Fruit fly (Drosophila melanogaster): ENCODE results near the gene Gr77a.

The Gr77a gene

dm6 chr3L:20710475-20711177, 28.6 kb downstream of the Gr77a start (continued):
- TF ChIP-seq trh (GFP tag; optimal IDR thresholded peaks at IDR 0.05): no peak
- TF ChIP-seq fru (optimal IDR thresholded peaks at IDR 0.05): no peak
- no peak; the same call in 2 of the 3 replicates for TF ChIP-seq B-H1 (GFP tag; IDR thresholded peaks at IDR 0.05)
- TF ChIP-seq YL-1 (GFP tag; optimal IDR thresholded peaks at IDR 0.05): no peak
- no peak for TF ChIP-seq fd64A (GFP tag; optimal IDR thresholded peaks at IDR 0.05)
- TF ChIP-seq CG17912 (GFP tag; optimal IDR thresholded peaks at IDR 0.05): no peak
- no peak for TF ChIP-seq ERR (GFP tag; optimal IDR thresholded peaks at IDR 0.05)
- no peak for TF ChIP-seq Gsc (GFP tag; IDR thresholded peaks at IDR 0.05)
- peak; percentile 29 for TF ChIP-seq CG9727 (GFP tag; optimal IDR thresholded peaks at IDR 0.05)
- peak; percentile 6 for TF ChIP-seq Hsf (GFP tag; optimal IDR thresholded peaks at IDR 0.05)
- TF ChIP-seq Blimp-1 (GFP tag; optimal IDR thresholded peaks at IDR 0.05): peak; percentile 51
- TF ChIP-seq gt (GFP tag; IDR thresholded peaks at IDR 0.05): no peak
- TF ChIP-seq CG11398 (GFP tag; optimal IDR thresholded peaks at IDR 0.05): no peak
- peak; percentile 14 for TF ChIP-seq Spps (tag; optimal IDR thresholded peaks at IDR 0.05)
- TF ChIP-seq CG12155 (GFP tag; optimal IDR thresholded peaks at IDR 0.05): peak; percentile 14
- TF ChIP-seq Rfx (GFP tag; IDR thresholded peaks at IDR 0.05): no peak
- TF ChIP-seq BtbVII (GFP tag; optimal IDR thresholded peaks at IDR 0.05): no peak
- TF ChIP-seq CG6689 (GFP tag; IDR thresholded peaks at IDR 0.05): peak; percentile 59
- TF ChIP-seq lmd (GFP tag; IDR thresholded peaks at IDR 0.05): peak; percentile 29; the same call in 1 of the 2 replicates
- TF ChIP-seq mam (GFP tag; optimal IDR thresholded peaks at IDR 0.05): no peak
- TF ChIP-seq Hmx (GFP tag; optimal IDR thresholded peaks at IDR 0.05): no peak
- TF ChIP-seq CG17829 (tag; optimal IDR thresholded peaks at IDR 0.05): peak; percentile 35
- no peak for TF ChIP-seq CG32767 (GFP tag; IDR thresholded peaks at IDR 0.05)
- TF ChIP-seq HLHmδ (GFP tag; optimal IDR thresholded peaks at IDR 0.05): no peak
- TF ChIP-seq fu2 (GFP tag; optimal IDR thresholded peaks at IDR 0.05): no peak
- TF ChIP-seq HmgZ (tag; optimal IDR thresholded peaks at IDR 0.05): no peak
- peak; percentile 46; the same call in 1 of the 2 replicates for TF ChIP-seq ranshi (GFP tag; IDR thresholded peaks at IDR 0.05)
- TF ChIP-seq Rx (GFP tag; IDR thresholded peaks at IDR 0.05): no peak
- no peak for TF ChIP-seq CG3281 (GFP tag; optimal IDR thresholded peaks at IDR 0.05)
- no peak for TF ChIP-seq cg (GFP tag; optimal IDR thresholded peaks at IDR 0.05)
- TF ChIP-seq CG10321 (GFP tag; IDR thresholded peaks at IDR 0.05): no peak
- TF ChIP-seq gem (tag; optimal IDR thresholded peaks at IDR 0.05): peak; percentile 67
- TF ChIP-seq CG13296 (GFP tag; optimal IDR thresholded peaks at IDR 0.05): no peak
- no peak for TF ChIP-seq CG1832 (GFP tag; optimal IDR thresholded peaks at IDR 0.05)
- TF ChIP-seq CG6654 (GFP tag; optimal IDR thresholded peaks at IDR 0.05): no peak
- TF ChIP-seq lab (GFP tag; optimal IDR thresholded peaks at IDR 0.05): peak; percentile 37
- no peak for TF ChIP-seq nerfin-2 (GFP tag; IDR thresholded peaks at IDR 0.05; ENCODE audit: partially characterized antibody)
- peak; percentile 30 for TF ChIP-seq CoRest (tag; optimal IDR thresholded peaks at IDR 0.05)
- TF ChIP-seq trem (tag; optimal IDR thresholded peaks at IDR 0.05): peak; percentile 23
- no peak for TF ChIP-seq CG8944 (GFP tag; optimal IDR thresholded peaks at IDR 0.05)
- TF ChIP-seq abd-A (tag; optimal IDR thresholded peaks at IDR 0.05): no peak
- TF ChIP-seq hkb (optimal IDR thresholded peaks at IDR 0.05): no peak
- peak; percentile 45; the same call in 1 of the 2 replicates for TF ChIP-seq hkb (GFP tag; IDR thresholded peaks at IDR 0.05)
- no peak for TF ChIP-seq CG10462 (GFP tag; optimal IDR thresholded peaks at IDR 0.05)
- no peak for TF ChIP-seq CG15601 (tag; optimal IDR thresholded peaks at IDR 0.05)
- TF ChIP-seq pita (GFP tag; optimal IDR thresholded peaks at IDR 0.05): no peak
- peak; percentile 63 for TF ChIP-seq CG11504 (tag; optimal IDR thresholded peaks at IDR 0.05)
- peak; percentile 4 for TF ChIP-seq CG16863 (GFP tag; optimal IDR thresholded peaks at IDR 0.05)
- peak; percentile 57; the same call in 2 of the 3 replicates for TF ChIP-seq row (GFP tag; IDR thresholded peaks at IDR 0.05)
- TF ChIP-seq CG30403 (GFP tag; optimal IDR thresholded peaks at IDR 0.05): peak; percentile 52
- TF ChIP-seq MTF-1 (GFP tag; optimal IDR thresholded peaks at IDR 0.05; ENCODE audit: borderline replicate concordance): no peak
